Worm (Caenorhabditis elegans): ENCODE data around the gene mai-2.
A peak's percentile ranks its signal among the peaks of the same experiment; 100 is the strongest.

mai-2 gene

ce11 chrIV:3354757-3355156, 31.0 kb upstream of the mai-2 start, which contains the start of gene F42A6.1:
F42A6.1 (plus strand) TSS chrIV:3355057.
- TF ChIP-seq hmg-11 (tag; optimal IDR thresholded peaks at IDR 0.05) (no peak), unc-39 (tag; optimal IDR thresholded peaks at IDR 0.05) (no peak), nfya-1 (tag; optimal IDR thresholded peaks at IDR 0.05; ENCODE audit: insufficient read depth) (no peak), aly-2 (tag; optimal IDR thresholded peaks at IDR 0.05) (no peak), zag-1 (tag; optimal IDR thresholded peaks at IDR 0.05) (no peak), egl-5 (tag; optimal IDR thresholded peaks at IDR 0.05) (no peak), jun-1 (tag; optimal IDR thresholded peaks at IDR 0.05) (no peak), nhr-12 (tag; optimal IDR thresholded peaks at IDR 0.05) (no peak), ceh-28 (tag; optimal IDR thresholded peaks at IDR 0.05) (no peak), pha-4 (tag; optimal IDR thresholded peaks at IDR 0.05) (no peak), egl-27 (tag; optimal IDR thresholded peaks at IDR 0.05) (no peak), nhr-237 (tag; optimal IDR thresholded peaks at IDR 0.05) (no peak), lsy-12 (tag; optimal IDR thresholded peaks at IDR 0.05) (no peak), snpc-4 (tag; optimal IDR thresholded peaks at IDR 0.05) (no peak), mdl-1 (tag; optimal IDR thresholded peaks at IDR 0.05) (no peak)

- TF ChIP-seq nhr-237 (tag; optimal IDR thresholded peaks at IDR 0.05) (no peak), jun-1 (tag; optimal IDR thresholded peaks at IDR 0.05) (no peak), tbx-2 (tag; optimal IDR thresholded peaks at IDR 0.05) (no peak), lsy-12 (tag; optimal IDR thresholded peaks at IDR 0.05) (no peak), hmg-11 (tag; optimal IDR thresholded peaks at IDR 0.05) (no peak), ztf-11 (tag; optimal IDR thresholded peaks at IDR 0.05) (no peak), pha-4 (tag; optimal IDR thresholded peaks at IDR 0.05) (no peak), nhr-76 (tag; optimal IDR thresholded peaks at IDR 0.05) (no peak), ceh-16 (tag; optimal IDR thresholded peaks at IDR 0.05) (no peak), mdl-1 (tag; optimal IDR thresholded peaks at IDR 0.05) (no peak)
Observed at ce11 chrIV:3363221-3363620, 22.5 kb upstream of the mai-2 start, which contains the start of gene Y55H10A.2. Y55H10A.2 (plus strand) TSS chrIV:3363521.

- TF ChIP-seq ztf-11 (tag; optimal IDR thresholded peaks at IDR 0.05) (no peak), unc-39 (tag; optimal IDR thresholded peaks at IDR 0.05) (no peak), nhr-28 (tag; optimal IDR thresholded peaks at IDR 0.05) (no peak), nhr-12 (tag; optimal IDR thresholded peaks at IDR 0.05) (no peak), snpc-4 (tag; optimal IDR thresholded peaks at IDR 0.05) (no peak), aly-2 (tag; optimal IDR thresholded peaks at IDR 0.05) (no peak), egl-27 (tag; optimal IDR thresholded peaks at IDR 0.05) (no peak), fkh-10 (GFP tag; optimal IDR thresholded peaks at IDR 0.05) (no peak), tbx-2 (tag; optimal IDR thresholded peaks at IDR 0.05) (no peak), nhr-25 (tag; optimal IDR thresholded peaks at IDR 0.05) (no peak), daf-12 (tag; optimal IDR thresholded peaks at IDR 0.05) (no peak), ceh-82 (tag; optimal IDR thresholded peaks at IDR 0.05) (no peak)
Observed at ce11 chrIV:3363784-3364183, 21.9 kb upstream of the mai-2 start.

- TF ChIP-seq pqm-1 (tag; optimal IDR thresholded peaks at IDR 0.05) (no peak), nhr-67 (tag; optimal IDR thresholded peaks at IDR 0.05) (no peak), ceh-9 (tag; optimal IDR thresholded peaks at IDR 0.05) (no peak), fkh-10 (GFP tag; optimal IDR thresholded peaks at IDR 0.05) (no peak), unc-62 (GFP tag; optimal IDR thresholded peaks at IDR 0.05) (no peak), R02D3.7 (tag; optimal IDR thresholded peaks at IDR 0.05) (no peak), skn-1 (tag; optimal IDR thresholded peaks at IDR 0.05) (no peak), snpc-4 (tag; optimal IDR thresholded peaks at IDR 0.05) (no peak), tbx-2 (tag; optimal IDR thresholded peaks at IDR 0.05) (no peak), aly-2 (tag; optimal IDR thresholded peaks at IDR 0.05) (no peak), mdl-1 (tag; optimal IDR thresholded peaks at IDR 0.05) (no peak), nhr-43 (tag; optimal IDR thresholded peaks at IDR 0.05; ENCODE audit: poor library complexity, severe bottlenecking) (no peak), nhr-77 (tag; optimal IDR thresholded peaks at IDR 0.05) (no peak), egl-27 (tag; optimal IDR thresholded peaks at IDR 0.05) (no peak), nhr-25 (tag; optimal IDR thresholded peaks at IDR 0.05) (no peak), nhr-237 (tag; optimal IDR thresholded peaks at IDR 0.05) (no peak), elt-1 (tag; optimal IDR thresholded peaks at IDR 0.05) (no peak), ZK546.5 (tag; optimal IDR thresholded peaks at IDR 0.05) (no peak), ceh-16 (tag; optimal IDR thresholded peaks at IDR 0.05) (no peak), sea-2 (GFP tag; optimal IDR thresholded peaks at IDR 0.05) (no peak), nhr-11 (tag; optimal IDR thresholded peaks at IDR 0.05) (no peak), jun-1 (tag; optimal IDR thresholded peaks at IDR 0.05) (no peak), lin-15B (tag; optimal IDR thresholded peaks at IDR 0.05) (peak; percentile 51), fkh-2 (tag; optimal IDR thresholded peaks at IDR 0.05) (no peak), elt-2 (tag; optimal IDR thresholded peaks at IDR 0.05) (peak; percentile 61), egl-5 (tag; optimal IDR thresholded peaks at IDR 0.05) (no peak), nhr-12 (tag; optimal IDR thresholded peaks at IDR 0.05) (no peak), ceh-28 (tag; optimal IDR thresholded peaks at IDR 0.05) (no peak), unc-39 (tag; optimal IDR thresholded peaks at IDR 0.05) (no peak), ztf-11 (tag; optimal IDR thresholded peaks at IDR 0.05) (no peak), lsy-12 (tag; optimal IDR thresholded peaks at IDR 0.05) (no peak), nfya-1 (tag; optimal IDR thresholded peaks at IDR 0.05; ENCODE audit: insufficient read depth) (peak; percentile 38), eor-1 (tag; optimal IDR thresholded peaks at IDR 0.05) (no peak), pha-4 (tag; optimal IDR thresholded peaks at IDR 0.05) (peak; percentile 52), nhr-76 (tag; optimal IDR thresholded peaks at IDR 0.05) (no peak), nhr-23 (tag; optimal IDR thresholded peaks at IDR 0.05) (no peak), ceh-82 (tag; optimal IDR thresholded peaks at IDR 0.05) (no peak), fos-1 (tag; optimal IDR thresholded peaks at IDR 0.05) (no peak)
Observed at ce11 chrIV:3368638-3369247, 17.0 kb upstream of the mai-2 start, which contains the start of gene vha-19. vha-19 (plus strand) TSS chrIV:3369197.

Data from whole organism, L3 larva.